Worm (Caenorhabditis elegans) whole organism, L4 larva: ENCODE data around the gene ragc-1.

Source experiments
- F10B5.3 ChIP-seq: sonication (generic microtip); optimal IDR thresholded peaks from 2 replicates; lab custom pipeline; 2016; ENCODE audit warnings: mild to moderate bottlenecking, missing genetic modification characterization, missing compliant biosample characterization
- F26F4.8 ChIP-seq: fragments of 200-800 bp; sonication (Bioruptor generic); conservative IDR thresholded peaks from 2 replicates; pipeline ENCODE4 v1.3.6; 2022; ENCODE audit warnings: missing genetic modification characterization, missing compliant biosample characterization
- T20F7.1 ChIP-seq: fragments of 200-800 bp; sonication (Bioruptor generic); optimal IDR thresholded peaks from 2 replicates; lab custom pipeline; 2018; ENCODE audit warnings: mild to moderate bottlenecking, missing genetic modification characterization, missing compliant biosample characterization
- Y75B8A.6 ChIP-seq: fragments of 200-800 bp; sonication (Bioruptor generic); IDR thresholded peaks from 2 replicates; pipeline ENCODE4 v1.3.6; 2022; ENCODE audit warnings: missing genetic modification reagents, missing genetic modification characterization, missing compliant biosample characterization
- ZK546.5 ChIP-seq, 2 experiments: sonication (generic microtip); optimal IDR thresholded peaks; 2 replicates each; lab custom pipeline; 2017; ENCODE audit warnings: missing biosample characterization in 2 of 2, missing genetic modification characterization in 2 of 2
- aha-1 ChIP-seq: fragments of 150-350 bp; peaks from one replicate; lab custom pipeline; 2014; ENCODE audit warnings: missing biosample characterization, missing genetic modification characterization
- aly-2 ChIP-seq: sonication (generic microtip); optimal IDR thresholded peaks from 2 replicates; lab custom pipeline; 2018; ENCODE audit warnings: missing biosample characterization, missing genetic modification characterization
- arid-1 ChIP-seq: fragments of 200-800 bp; sonication (Bioruptor generic); conservative IDR thresholded peaks from 2 replicates; pipeline ENCODE4 v1.3.6; 2022; ENCODE audit warnings: missing genetic modification reagents, missing genetic modification characterization, missing compliant biosample characterization
- ceh-28 ChIP-seq: fragments of 150-350 bp; optimal IDR thresholded peaks from 2 replicates; lab custom pipeline; 2014; ENCODE audit warnings: missing biosample characterization, missing genetic modification reagents, missing genetic modification characterization
- ceh-32 ChIP-seq: sonication (generic microtip); optimal IDR thresholded peaks from 2 replicates; lab custom pipeline; 2016; ENCODE audit warnings: mild to moderate bottlenecking, missing genetic modification characterization, missing compliant biosample characterization; ENCODE audit not compliant: poor library complexity
- ceh-44 ChIP-seq: fragments of 200-800 bp; sonication (Bioruptor generic); IDR thresholded peaks from 2 replicates; pipeline ENCODE4 v1.3.6; 2022; ENCODE audit warnings: missing genetic modification reagents, missing genetic modification characterization, missing compliant biosample characterization
- ctbp-1 ChIP-seq: fragments of 200-800 bp; sonication (Bioruptor generic); IDR thresholded peaks from 2 replicates; pipeline ENCODE4 v1.3.6; 2022; ENCODE audit warnings: missing genetic modification reagents, missing genetic modification characterization, missing compliant biosample characterization
- daf-19 ChIP-seq: fragments of 200-800 bp; sonication (Bioruptor generic); conservative IDR thresholded peaks from 2 replicates; pipeline ENCODE4 v1.3.6; 2022; ENCODE audit warnings: missing genetic modification characterization, missing compliant biosample characterization
- dmd-6 ChIP-seq: fragments of 200-800 bp; sonication (Bioruptor generic); IDR thresholded peaks from 2 replicates; pipeline ENCODE4 v1.3.6; 2022; ENCODE audit warnings: missing genetic modification reagents, missing genetic modification characterization, missing compliant biosample characterization
- dve-1 ChIP-seq: sonication (generic microtip); optimal IDR thresholded peaks from 2 replicates; lab custom pipeline; 2017; ENCODE audit warnings: antibody characterized with exemption, mild to moderate bottlenecking, missing genetic modification characterization, missing compliant biosample characterization; ENCODE audit not compliant: insufficient read depth
- egl-27 ChIP-seq: sonication (generic microtip); optimal IDR thresholded peaks from 3 replicates; lab custom pipeline; 2017; ENCODE audit warnings: missing biosample characterization, missing genetic modification reagents, missing genetic modification characterization
- egl-43 ChIP-seq: fragments of 200-800 bp; sonication (Bioruptor generic); IDR thresholded peaks from 2 replicates; pipeline ENCODE4 v1.3.6; 2022; ENCODE audit warnings: missing genetic modification reagents, missing genetic modification characterization, missing compliant biosample characterization
- fkh-10 ChIP-seq: fragments of 150-350 bp; optimal IDR thresholded peaks from 2 replicates; lab custom pipeline; 2014; ENCODE audit warnings: missing biosample characterization, missing genetic modification reagents, missing genetic modification characterization
- gei-8 ChIP-seq: fragments of 200-800 bp; sonication (Bioruptor generic); optimal IDR thresholded peaks from 2 replicates; lab custom pipeline; 2018; ENCODE audit warnings: mild to moderate bottlenecking, missing genetic modification characterization, missing compliant biosample characterization
- hif-1 ChIP-seq, 2 experiments: sonication (generic microtip); optimal IDR thresholded peaks; 2 replicates each; lab custom pipeline; 2016 to 2017; ENCODE audit warnings: missing compliant biosample characterization in 2 of 2, missing genetic modification characterization in 2 of 2, missing genetic modification reagents in 2 of 2, missing genotype in 2 of 2, mild to moderate bottlenecking in 1 of 2
- lin-13 ChIP-seq: fragments of 150-350 bp; optimal IDR thresholded peaks from 2 replicates; lab custom pipeline; 2014; ENCODE audit warnings: missing biosample characterization, missing genetic modification reagents, missing genetic modification characterization
- lin-39 ChIP-seq: fragments of 150-350 bp; optimal IDR thresholded peaks from 2 replicates; lab custom pipeline; 2014; ENCODE audit warnings: missing biosample characterization, missing genetic modification reagents, missing genetic modification characterization
- lir-3 ChIP-seq: sonication (generic microtip); optimal IDR thresholded peaks from 2 replicates; lab custom pipeline; 2016; ENCODE audit warnings: mild to moderate bottlenecking, missing genetic modification characterization, missing compliant biosample characterization
- lsy-2 ChIP-seq, 2 experiments: fragments of 150-350 bp in 1 of 2; sonication (generic microtip) in 1 of 2; optimal IDR thresholded peaks; 2 replicates each; lab custom pipeline; 2014 to 2017; ENCODE audit warnings: missing biosample characterization in 2 of 2, missing genetic modification characterization in 2 of 2
- madf-5 ChIP-seq, 2 experiments: fragments of 200-800 bp; sonication (Bioruptor generic); IDR thresholded peaks; 2 replicates each; pipeline ENCODE4 v1.3.6; 2022; ENCODE audit warnings: missing compliant biosample characterization in 2 of 2, missing genetic modification characterization in 2 of 2
- madf-9 ChIP-seq: fragments of 200-800 bp; sonication (Bioruptor generic); conservative IDR thresholded peaks from 2 replicates; pipeline ENCODE4 v1.3.6; 2022; ENCODE audit warnings: missing genetic modification reagents, missing genetic modification characterization, missing compliant biosample characterization
- mdl-1 ChIP-seq, 2 experiments: fragments of 150-350 bp in 1 of 2; sonication (generic microtip) in 1 of 2; optimal IDR thresholded peaks; 2 replicates each; lab custom pipeline; 2014 to 2017; ENCODE audit warnings: missing biosample characterization in 2 of 2, missing genetic modification characterization in 2 of 2
- mep-1 ChIP-seq: fragments of 150-350 bp; sonication (generic microtip); optimal IDR thresholded peaks from 3 replicates; lab custom pipeline; 2014; ENCODE audit warnings: missing biosample characterization, missing genetic modification characterization
- mes-2 ChIP-seq: sonication (generic microtip); optimal IDR thresholded peaks from 2 replicates; lab custom pipeline; 2016; ENCODE audit warnings: missing genotype, mild to moderate bottlenecking, missing genetic modification characterization, missing compliant biosample characterization; ENCODE audit not compliant: poor library complexity, severe bottlenecking
- mxl-2 ChIP-seq: fragments of 200-800 bp; sonication (Bioruptor generic); conservative IDR thresholded peaks from 2 replicates; pipeline ENCODE4 v1.3.6; 2022; ENCODE audit warnings: missing genetic modification reagents, missing genetic modification characterization, missing compliant biosample characterization
- mxl-3 ChIP-seq: fragments of 200-800 bp; sonication (Bioruptor generic); optimal IDR thresholded peaks from 2 replicates; lab custom pipeline; 2018; ENCODE audit warnings: mild to moderate bottlenecking, missing genetic modification characterization, missing compliant biosample characterization
- nhr-25 ChIP-seq: sonication (generic microtip); optimal IDR thresholded peaks from 2 replicates; lab custom pipeline; 2017; ENCODE audit warnings: missing genetic modification characterization, mild to moderate bottlenecking, missing compliant biosample characterization, antibody characterized with exemption, moderate library complexity, borderline replicate concordance; ENCODE audit not compliant: insufficient read depth
- nhr-28 ChIP-seq: fragments of 150-350 bp; optimal IDR thresholded peaks from 2 replicates; lab custom pipeline; 2014; ENCODE audit warnings: missing biosample characterization, missing genetic modification characterization
- nhr-41 ChIP-seq: fragments of 200-800 bp; sonication (Bioruptor generic); IDR thresholded peaks from 2 replicates; pipeline ENCODE4 v1.3.6; 2022; ENCODE audit warnings: missing genetic modification reagents, missing genetic modification characterization, missing compliant biosample characterization
- nhr-48 ChIP-seq: sonication (generic microtip); optimal IDR thresholded peaks from 2 replicates; lab custom pipeline; 2016; ENCODE audit warnings: mild to moderate bottlenecking, missing genetic modification characterization, missing compliant biosample characterization
- pha-4 ChIP-seq, 2 experiments: fragments of 150-350 bp in 1 of 2; fragments of 200-800 bp in 1 of 2; sonication (Bioruptor generic) in 1 of 2; IDR thresholded peaks in 1 of 2; optimal IDR thresholded peaks in 1 of 2; 2 replicates each; pipeline versions ENCODE4 v1.3.6 to Lab custom; 2014 to 2022; ENCODE audit warnings: missing genetic modification characterization in 2 of 2, missing genetic modification reagents in 2 of 2, missing biosample characterization in 1 of 2, missing compliant biosample characterization in 1 of 2
- pqm-1 ChIP-seq: sonication (generic microtip); optimal IDR thresholded peaks from 2 replicates; lab custom pipeline; 2017; ENCODE audit warnings: missing biosample characterization, missing genetic modification characterization
- rbr-2 ChIP-seq: sonication (generic microtip); optimal IDR thresholded peaks from 2 replicates; lab custom pipeline; 2016; ENCODE audit warnings: missing genotype, missing genetic modification characterization, missing compliant biosample characterization
- set-16 ChIP-seq: fragments of 200-800 bp; sonication (Bioruptor generic); IDR thresholded peaks from 2 replicates; pipeline ENCODE4 v1.3.6; 2022; ENCODE audit warnings: missing genetic modification reagents, missing genetic modification characterization, missing compliant biosample characterization
- tag-97 ChIP-seq: fragments of 200-800 bp; sonication (Bioruptor generic); IDR thresholded peaks from 2 replicates; pipeline ENCODE4 v1.3.6; 2022; ENCODE audit warnings: missing genetic modification characterization, missing compliant biosample characterization
- unc-130 ChIP-seq: sonication (generic microtip); optimal IDR thresholded peaks from 2 replicates; lab custom pipeline; 2016; ENCODE audit warnings: missing genetic modification reagents, missing genetic modification characterization, missing compliant biosample characterization
- unc-62 ChIP-seq, 3 experiments: fragments of 150-350 bp in 1 of 3; sonication (generic microtip); optimal IDR thresholded peaks in 2 of 3; peaks in 1 of 3; 1 replicate in 1 of 3; 2 replicates in 2 of 3; lab custom pipeline; 2014 to 2017; ENCODE audit warnings: missing biosample characterization in 3 of 3, missing genetic modification characterization in 3 of 3, missing genetic modification reagents in 3 of 3, missing genotype in 1 of 3
- zag-1 ChIP-seq: fragments of 150-350 bp; optimal IDR thresholded peaks from 2 replicates; lab custom pipeline; 2014; ENCODE audit warnings: missing biosample characterization, missing genetic modification characterization
- zfp-2 ChIP-seq: sonication (generic microtip); optimal IDR thresholded peaks from 2 replicates; lab custom pipeline; 2016; ENCODE audit warnings: mild to moderate bottlenecking, missing genetic modification characterization, missing compliant biosample characterization
- zfp-3 ChIP-seq: fragments of 200-800 bp; sonication (Bioruptor generic); conservative IDR thresholded peaks from 2 replicates; pipeline ENCODE4 v1.3.6; 2022; ENCODE audit warnings: missing genetic modification reagents, missing genetic modification characterization, missing compliant biosample characterization
- zip-11 ChIP-seq: fragments of 200-800 bp; sonication (Bioruptor generic); IDR thresholded peaks from 2 replicates; pipeline ENCODE4 v1.3.6; 2022; ENCODE audit warnings: missing genetic modification characterization, missing compliant biosample characterization
- zip-2 ChIP-seq: fragments of 150-350 bp; optimal IDR thresholded peaks from 2 replicates; lab custom pipeline; 2014; ENCODE audit warnings: missing biosample characterization, missing genetic modification characterization

ragc-1 gene

ce11 chrIV:11593415-11594190, 11.1 kb downstream of the ragc-1 start, which contains the start of gene F40F11.3 (continued):
- TF ChIP-seq egl-43 (GFP tag; lab: Robert Waterston, UW) (peak; percentile 47; the same call in 1 of the 2 replicates), mdl-1 (tag; optimal IDR thresholded peaks at IDR 0.05; lab: Kevin White, UChicago) (peak; percentile 36 to 85), zip-2 (tag; lab: Kevin White, UChicago) (no peak), fkh-10 (peak; percentile 81), dve-1 (tag; lab: Kevin White, UChicago) (peak; percentile 85), rbr-2 (tag; lab: Kevin White, UChicago) (peak; percentile 86), T20F7.1 (GFP tag; lab: Kevin White, UChicago) (peak; percentile 79), mes-2 (tag; lab: Kevin White, UChicago) (peak; percentile 83), ceh-44 (0 out of 2 replicates have a peak, but pooled peaks have one; percentile 8), mxl-3 (GFP tag; lab: Kevin White, UChicago) (peak; percentile 87), arid-1 (GFP tag; lab: Robert Waterston, UW) (peak; percentile 73), lir-3 (tag; lab: Kevin White, UChicago) (no peak), aly-2 (tag; lab: Kevin White, UChicago) (no peak), pqm-1 (tag; lab: Kevin White, UChicago) (peak; percentile 8), egl-27 (tag; lab: Kevin White, UChicago) (no peak), daf-19 (GFP tag; lab: Robert Waterston, UW) (peak; percentile 62), ceh-28 (tag; lab: Kevin White, UChicago) (peak; percentile 41), unc-62 (GFP tag; optimal IDR thresholded peaks at IDR 0.05 in 1 of 2; lab: Kevin White, UChicago) (peak in 1 of 2 experiments; percentile 99), unc-62 (tag; optimal IDR thresholded peaks at IDR 0.05; lab: Kevin White, UChicago) (no peak), nhr-48 (tag; lab: Kevin White, UChicago) (peak; percentile 65), zag-1 (tag; lab: Kevin White, UChicago) (no peak), hif-1 (tag; optimal IDR thresholded peaks at IDR 0.05; lab: Kevin White, UChicago) (peak; percentile 15 to 75), tag-97 (no peak), gei-8 (peak; percentile 59), F10B5.3 (tag; lab: Kevin White, UChicago) (peak; percentile 58), pha-4 (GFP tag; IDR thresholded peaks at IDR 0.05; lab: Robert Waterston, UW) (peak; percentile 30; the same call in 1 of the 2 replicates), pha-4 (tag; optimal IDR thresholded peaks at IDR 0.05; lab: Kevin White, UChicago) (peak; percentile 62), unc-130 (GFP tag; lab: Kevin White, UChicago) (no peak), mep-1 (peak; percentile 81), set-16 (GFP tag; lab: Robert Waterston, UW) (no peak), nhr-41 (GFP tag; lab: Robert Waterston, UW) (peak; percentile 63; the same call in 1 of the 2 replicates), lin-39 (tag; lab: Kevin White, UChicago) (no peak), ctbp-1 (GFP tag; lab: Robert Waterston, UW) (peak; percentile 74), nhr-28 (tag; lab: Kevin White, UChicago) (peak; percentile 85), zfp-2 (peak; percentile 67), mxl-2 (no peak), madf-5 (GFP tag; IDR thresholded peaks at IDR 0.05; lab: Robert Waterston, UW) (no peak), ceh-32 (no peak), lsy-2 (tag; optimal IDR thresholded peaks at IDR 0.05; lab: Kevin White, UChicago) (peak; percentile 78 to 91), lin-13 (no peak), zip-11 (GFP tag; lab: Robert Waterston, UW) (no peak), F26F4.8 (GFP tag; lab: Robert Waterston, UW) (no peak), nhr-25 (peak; percentile 38), madf-9 (GFP tag; lab: Robert Waterston, UW) (no peak; the same call in 1 of the 2 replicates), ZK546.5 (tag; optimal IDR thresholded peaks at IDR 0.05; lab: Kevin White, UChicago) (peak in 1 of 2 experiments; percentile 17), Y75B8A.6 (GFP tag; lab: Robert Waterston, UW) (no peak), zfp-3 (GFP tag; lab: Robert Waterston, UW) (peak; percentile 58; the same call in 1 of the 2 replicates), aha-1 (peak; percentile 96), dmd-6 (GFP tag; lab: Robert Waterston, UW) (peak; percentile 76)
